Fruit fly (Drosophila melanogaster) whole organism, wandering third instar larva: ENCODE measurements around the gene CG16779.

Experiments used
- Abd-B ChIP-seq: fragments of >200 bp; optimal IDR thresholded peaks from 2 replicates; lab custom pipeline; 2017; ENCODE audit warnings: missing biosample characterization, missing genetic modification characterization
- CG9705 ChIP-seq: fragments of 200-800 bp; sonication (Bioruptor generic); optimal IDR thresholded peaks from 2 replicates; lab custom pipeline; 2018; ENCODE audit warnings: missing biosample characterization, mild to moderate bottlenecking, missing genetic modification characterization
- Dfd ChIP-seq: fragments of >200 bp; optimal IDR thresholded peaks from 2 replicates; lab custom pipeline; 2017; ENCODE audit warnings: missing biosample characterization, missing genetic modification characterization
- Dif ChIP-seq: fragments of 200-275, 200-300 bp; sonication (Bioruptor generic); optimal IDR thresholded peaks from 2 replicates; lab custom pipeline; 2018; ENCODE audit warnings: missing biosample characterization, missing genetic modification characterization; ENCODE audit not compliant: partially characterized antibody
- HLH106 ChIP-seq: fragments of 200-800 bp; optimal IDR thresholded peaks from 3 replicates; lab custom pipeline; 2019; ENCODE audit warnings: missing biosample characterization, mild to moderate bottlenecking, missing genetic modification characterization, moderate library complexity
- Hnf4 ChIP-seq: fragments of 200-800 bp; sonication (Bioruptor generic); optimal IDR thresholded peaks from 2 replicates; lab custom pipeline; 2016; ENCODE audit warnings: missing biosample characterization, mild to moderate bottlenecking, missing genetic modification characterization
- Hr78 ChIP-seq: fragments of >200 bp; optimal IDR thresholded peaks from 2 replicates; lab custom pipeline; 2017; ENCODE audit warnings: missing biosample characterization, missing genetic modification characterization
- Hr83 ChIP-seq: fragments of 200-300 bp; sonication (Bioruptor generic); optimal IDR thresholded peaks from 2 replicates; lab custom pipeline; 2016; ENCODE audit warnings: missing biosample characterization, mild to moderate bottlenecking, missing genetic modification characterization, moderate library complexity; ENCODE audit not compliant: poor library complexity, severe bottlenecking
- Jra ChIP-seq: sonication (Bioruptor generic); optimal IDR thresholded peaks from 2 replicates; lab custom pipeline; 2016; ENCODE audit warnings: missing biosample characterization, missing genetic modification characterization
- Mio ChIP-seq: sonication (Bioruptor generic); optimal IDR thresholded peaks from 2 replicates; lab custom pipeline; 2016; ENCODE audit warnings: missing biosample characterization, missing genetic modification characterization
- Myc ChIP-seq: fragments of >200 bp; optimal IDR thresholded peaks from 2 replicates; lab custom pipeline; 2017
- N ChIP-seq: fragments of >200 bp; optimal IDR thresholded peaks from 2 replicates; lab custom pipeline; 2018; ENCODE audit warnings: missing biosample characterization, missing external identifiers, missing genetic modification characterization
- OdsH ChIP-seq: fragments of 200-800 bp; sonication (Bioruptor generic); optimal IDR thresholded peaks from 2 replicates; lab custom pipeline; 2016; ENCODE audit warnings: missing biosample characterization, mild to moderate bottlenecking, missing genetic modification characterization
- Rel ChIP-seq, 2 experiments: fragments of 200-800 bp; sonication (Bioruptor generic) in 1 of 2; optimal IDR thresholded peaks; 2 replicates in 1 of 2; 3 replicates in 1 of 2; lab custom pipeline; 2016 to 2019; ENCODE audit warnings: mild to moderate bottlenecking in 2 of 2, missing biosample characterization in 2 of 2, missing genetic modification characterization in 2 of 2, moderate library complexity in 1 of 2
- Sp1 ChIP-seq: fragments of 200-800 bp; sonication (Bioruptor generic); optimal IDR thresholded peaks from 3 replicates; lab custom pipeline; 2019; ENCODE audit warnings: missing biosample characterization, mild to moderate bottlenecking, missing genetic modification characterization, moderate library complexity
- Vsx2 ChIP-seq: fragments of 200-300, 225-300 bp; sonication (Bioruptor generic); optimal IDR thresholded peaks from 2 replicates; lab custom pipeline; 2018; ENCODE audit warnings: missing biosample characterization, missing genetic modification characterization; ENCODE audit not compliant: partially characterized antibody
- dl ChIP-seq, 2 experiments: fragments of 175-275, 200-275 bp in 1 of 2; fragments of 200-275 bp in 1 of 2; sonication (Bioruptor generic); optimal IDR thresholded peaks; lab custom pipeline; 2018; ENCODE audit warnings: mild to moderate bottlenecking in 2 of 2, missing biosample characterization in 2 of 2, missing genetic modification characterization in 2 of 2, moderate library complexity in 2 of 2; ENCODE audit not compliant: partially characterized antibody in 2 of 2, insufficient read depth in 1 of 2
- dmrt93B ChIP-seq: fragments of 200-800 bp; sonication (Bioruptor generic); optimal IDR thresholded peaks from 2 replicates; lab custom pipeline; 2018; ENCODE audit warnings: missing biosample characterization, mild to moderate bottlenecking, missing genetic modification characterization
- dsf ChIP-seq: sonication (Bioruptor generic); optimal IDR thresholded peaks from 2 replicates; lab custom pipeline; 2016; ENCODE audit warnings: missing biosample characterization, missing genetic modification characterization, borderline replicate concordance
- ey ChIP-seq: fragments of 200-800 bp; sonication (Bioruptor generic); optimal IDR thresholded peaks from 2 replicates; lab custom pipeline; 2016; ENCODE audit warnings: missing biosample characterization, missing genetic modification characterization
- foxo ChIP-seq, 2 experiments: fragments of 200-800 bp; sonication (Bioruptor generic); optimal IDR thresholded peaks; 2 replicates in 1 of 2; 3 replicates in 1 of 2; lab custom pipeline; 2016 to 2017; ENCODE audit warnings: missing biosample characterization in 2 of 2, missing genetic modification characterization in 2 of 2
- fru ChIP-seq: fragments of 200-800 bp; sonication (Bioruptor generic); optimal IDR thresholded peaks from 3 replicates; lab custom pipeline; 2016; ENCODE audit warnings: missing biosample characterization, mild to moderate bottlenecking, missing genetic modification characterization
- h ChIP-seq: fragments of 200-800 bp; sonication (Bioruptor generic); optimal IDR thresholded peaks from 3 replicates; lab custom pipeline; 2016; ENCODE audit warnings: missing biosample characterization, mild to moderate bottlenecking, missing genetic modification characterization
- jim ChIP-seq: fragments of 175-275, 200-325 bp; sonication (Bioruptor generic); optimal IDR thresholded peaks from 2 replicates; lab custom pipeline; 2016; ENCODE audit warnings: missing biosample characterization, mild to moderate bottlenecking, missing genetic modification characterization
- pan ChIP-seq: fragments of >200 bp; optimal IDR thresholded peaks from 2 replicates; lab custom pipeline; 2017
- psq ChIP-seq: fragments of 200-800 bp; sonication (Bioruptor generic); optimal IDR thresholded peaks from 3 replicates; lab custom pipeline; 2017; ENCODE audit warnings: missing biosample characterization, mild to moderate bottlenecking, missing genetic modification characterization, moderate library complexity
- rgr ChIP-seq: fragments of 200-800 bp; sonication (Bioruptor generic); optimal IDR thresholded peaks from 3 replicates; lab custom pipeline; 2016; ENCODE audit warnings: missing biosample characterization, mild to moderate bottlenecking, missing genetic modification characterization
- sage ChIP-seq: fragments of 200-800 bp; sonication (Bioruptor generic); optimal IDR thresholded peaks from 2 replicates; lab custom pipeline; 2016; ENCODE audit warnings: missing biosample characterization, mild to moderate bottlenecking, missing genetic modification characterization
- sv ChIP-seq: fragments of 200-800 bp; sonication (Bioruptor generic); optimal IDR thresholded peaks from 3 replicates; lab custom pipeline; 2016; ENCODE audit warnings: missing biosample characterization, missing genetic modification characterization
- tai ChIP-seq: sonication (Bioruptor generic); optimal IDR thresholded peaks from 2 replicates; lab custom pipeline; 2016; ENCODE audit warnings: missing biosample characterization, missing genetic modification characterization
- usp ChIP-seq: fragments of >200 bp; optimal IDR thresholded peaks from 2 replicates; lab custom pipeline; 2017; ENCODE audit warnings: missing biosample characterization, missing genetic modification characterization

CG16779 gene

DNA sequence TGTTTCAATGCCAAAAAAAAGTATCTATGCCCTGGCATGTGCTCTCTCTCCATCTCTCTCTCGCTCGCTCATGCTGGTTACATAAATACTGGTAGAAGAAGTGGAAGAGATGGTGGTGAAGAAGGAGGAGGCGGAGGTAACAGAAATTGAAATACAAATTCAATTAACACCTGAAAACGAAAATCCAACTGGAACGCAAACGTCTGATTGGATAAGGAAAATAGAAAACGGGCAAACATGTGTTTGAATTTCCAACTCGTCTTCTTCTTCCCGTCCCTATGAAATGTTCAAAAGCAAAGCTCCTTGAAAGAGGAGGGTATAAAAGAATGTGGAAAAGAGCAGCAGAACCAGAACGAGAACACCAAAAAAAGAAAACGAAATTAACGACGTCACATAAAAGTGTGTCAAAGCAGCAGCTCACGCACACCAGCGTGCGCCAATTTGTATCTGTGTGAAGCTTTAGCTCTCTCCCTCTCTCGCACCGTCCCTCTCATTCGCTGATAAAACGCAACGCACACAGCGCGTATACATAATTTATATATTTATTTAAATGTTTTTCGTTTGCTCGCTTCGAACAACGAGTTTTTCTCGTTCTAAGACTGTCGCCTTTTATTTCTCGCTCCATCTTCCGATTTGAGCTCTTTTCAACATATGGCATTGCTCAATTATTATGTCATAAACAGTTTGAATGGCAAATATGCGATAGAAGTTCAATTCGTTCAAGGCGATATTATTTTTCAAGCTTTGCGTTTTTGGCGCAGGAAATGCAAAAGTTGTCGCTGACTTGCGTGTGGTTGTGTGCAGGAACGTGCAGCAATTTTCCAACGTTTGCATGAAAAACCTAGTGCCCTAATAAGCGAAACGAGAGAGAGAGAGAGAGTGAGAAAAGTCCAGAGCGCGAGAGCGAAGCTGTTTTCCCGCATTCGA, 74.8 kb downstream of the CG16779 start:
- TF ChIP-seq psq (GFP tag; lab: Kevin White, UChicago) = peak; percentile 58
- TF ChIP-seq N (GFP tag; lab: Kevin White, UChicago) = peak; percentile 39
- peak; percentile 65 for TF ChIP-seq sage
- TF ChIP-seq Abd-B (GFP tag; lab: Kevin White, UChicago) = no peak
- TF ChIP-seq sv = no peak
- TF ChIP-seq jim = no peak
- peak in 1 of 2 experiments; percentile 50 for TF ChIP-seq dl (GFP tag; optimal IDR thresholded peaks at IDR 0.05; lab: Kevin White, UChicago; ENCODE audit: insufficient read depth in 1 of 2, partially characterized antibody in 2 of 2)
- TF ChIP-seq Mio (GFP tag; lab: Kevin White, UChicago) = no peak
- TF ChIP-seq Dif (GFP tag; lab: Kevin White, UChicago) = peak; percentile 77
- peak; percentile 12 for TF ChIP-seq h (GFP tag; lab: Kevin White, UChicago)

DNA sequence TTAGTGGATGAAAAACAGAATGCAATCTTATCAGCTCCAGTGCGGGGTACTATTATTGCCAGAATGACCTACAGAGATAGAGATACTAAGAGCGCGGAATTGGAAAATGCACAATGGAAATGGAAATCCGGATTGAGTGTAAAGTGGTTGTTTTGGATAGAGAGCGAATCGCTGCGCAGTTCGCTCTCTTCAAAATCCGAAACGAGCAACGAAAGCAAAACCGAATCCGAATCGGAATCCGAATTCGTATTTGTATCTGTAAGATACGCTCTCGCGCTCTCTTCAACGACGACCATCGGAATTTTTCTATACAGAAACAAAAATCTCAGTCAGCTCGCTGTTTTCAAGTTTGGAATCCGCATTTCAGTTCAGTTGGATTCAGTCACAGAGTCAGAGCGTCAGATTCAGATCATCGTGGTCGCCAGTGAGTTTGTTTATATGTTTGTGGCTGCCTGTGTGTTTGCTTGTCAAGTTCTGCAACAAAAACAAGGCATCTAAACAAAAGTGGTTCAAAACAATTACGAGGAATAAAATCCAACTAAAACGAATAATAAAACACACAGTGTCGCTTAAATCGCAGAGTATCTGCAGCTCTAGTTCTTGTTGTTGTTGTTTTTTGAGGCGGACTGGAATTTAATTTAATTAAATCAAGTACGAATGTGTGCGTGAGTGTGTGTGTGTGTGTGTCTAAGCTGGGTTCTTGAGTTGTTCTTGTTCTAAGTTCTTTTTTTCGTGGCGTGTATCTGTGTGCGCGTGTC, 75.7 kb downstream of the CG16779 start, which contains the start of gene ps:
ps (plus strand) TSS at position 364 of the 758 bp plus-strand sequence.
- TF ChIP-seq Rel (GFP tag; optimal IDR thresholded peaks at IDR 0.05; lab: Kevin White, UChicago) = peak; percentile 56
- TF ChIP-seq Rel (tag; optimal IDR thresholded peaks at IDR 0.05; lab: Kevin White, UChicago) = peak; percentile 0
- TF ChIP-seq tai (GFP tag; lab: Kevin White, UChicago) = no peak
- no peak for TF ChIP-seq Vsx2 (GFP tag; lab: Kevin White, UChicago)
- TF ChIP-seq dl (GFP tag; optimal IDR thresholded peaks at IDR 0.05; lab: Kevin White, UChicago; ENCODE audit: insufficient read depth in 1 of 2, partially characterized antibody in 2 of 2) = peak in 1 of 2 experiments; percentile 73
- TF ChIP-seq Dif (GFP tag; lab: Kevin White, UChicago) = peak; percentile 63
- no peak for TF ChIP-seq Jra (GFP tag; lab: Kevin White, UChicago)
- TF ChIP-seq Abd-B (GFP tag; lab: Kevin White, UChicago) = no peak
- no peak for TF ChIP-seq Myc (lab: Kevin White, UChicago)
- no peak for TF ChIP-seq OdsH (GFP tag; lab: Kevin White, UChicago)
- no peak for TF ChIP-seq fru (GFP tag; lab: Kevin White, UChicago)
- TF ChIP-seq Hnf4 (GFP tag; lab: Kevin White, UChicago) = no peak
- peak in 1 of 2 experiments; percentile 1 for TF ChIP-seq foxo (GFP tag; optimal IDR thresholded peaks at IDR 0.05; lab: Kevin White, UChicago)
- TF ChIP-seq dmrt93B (GFP tag; lab: Kevin White, UChicago) = no peak
- TF ChIP-seq pan (lab: Kevin White, UChicago) = no peak
- no peak for TF ChIP-seq CG9705
- TF ChIP-seq sage = peak; percentile 76
- TF ChIP-seq h (GFP tag; lab: Kevin White, UChicago) = no peak
- no peak for TF ChIP-seq HLH106 (tag; lab: Kevin White, UChicago)
- peak; percentile 5 for TF ChIP-seq jim
- no peak for TF ChIP-seq usp (GFP tag; lab: Kevin White, UChicago)
- TF ChIP-seq Sp1 (GFP tag; lab: Kevin White, UChicago) = no peak
- TF ChIP-seq sv = no peak
- TF ChIP-seq ey (GFP tag; lab: Kevin White, UChicago) = no peak
- no peak for TF ChIP-seq Mio (GFP tag; lab: Kevin White, UChicago)
- no peak for TF ChIP-seq rgr (GFP tag; lab: Kevin White, UChicago)
- no peak for TF ChIP-seq psq (GFP tag; lab: Kevin White, UChicago)
- no peak for TF ChIP-seq Dfd (GFP tag; lab: Kevin White, UChicago)

- TF ChIP-seq Sp1 (GFP tag; lab: Kevin White, UChicago) (no peak), dsf (GFP tag; lab: Kevin White, UChicago) (no peak), Hr83 (no peak), HLH106 (tag; lab: Kevin White, UChicago) (no peak), Vsx2 (GFP tag; lab: Kevin White, UChicago) (no peak), Jra (GFP tag; lab: Kevin White, UChicago) (no peak), Rel (GFP tag; optimal IDR thresholded peaks at IDR 0.05; lab: Kevin White, UChicago) (no peak), Rel (tag; optimal IDR thresholded peaks at IDR 0.05; lab: Kevin White, UChicago) (no peak), Hr78 (no peak), rgr (GFP tag; lab: Kevin White, UChicago) (no peak), Dif (GFP tag; lab: Kevin White, UChicago) (no peak), Abd-B (GFP tag; lab: Kevin White, UChicago) (no peak), jim (no peak), pan (lab: Kevin White, UChicago) (no peak)
These were observed 76.5 kb downstream of the CG16779 start for dm6 chr3R:9416951-9417350.
